Worm (Caenorhabditis elegans) whole organism, L4 larva: ENCODE measurements around the gene T01B10.5.

Experiments used
- ama-1 ChIP-seq: fragments of 150-350 bp; optimal IDR thresholded peaks from 2 replicates; lab custom pipeline; 2014; ENCODE audit warnings: inconsistent platforms, mixed read lengths
- arid-1 ChIP-seq: fragments of 200-800 bp; sonication (Bioruptor generic); conservative IDR thresholded peaks from 2 replicates; pipeline ENCODE4 v1.3.6; 2022; ENCODE audit warnings: missing genetic modification reagents, missing genetic modification characterization, missing compliant biosample characterization
- dpl-1 ChIP-seq: fragments of 150-350 bp; optimal IDR thresholded peaks from 2 replicates; lab custom pipeline; 2014; ENCODE audit warnings: missing biosample characterization, missing genetic modification reagents, missing genetic modification characterization
- egl-43 ChIP-seq: fragments of 200-800 bp; sonication (Bioruptor generic); IDR thresholded peaks from 2 replicates; pipeline ENCODE4 v1.3.6; 2022; ENCODE audit warnings: missing genetic modification reagents, missing genetic modification characterization, missing compliant biosample characterization
- fos-1 ChIP-seq: fragments of 150-350 bp; optimal IDR thresholded peaks from 2 replicates; lab custom pipeline; 2014; ENCODE audit warnings: missing biosample characterization, missing genetic modification characterization
- jun-1 ChIP-seq: fragments of 150-350 bp; optimal IDR thresholded peaks from 2 replicates; lab custom pipeline; 2014; ENCODE audit warnings: missing biosample characterization, missing genetic modification reagents, missing genetic modification characterization
- lin-39 ChIP-seq: fragments of 150-350 bp; optimal IDR thresholded peaks from 2 replicates; lab custom pipeline; 2014; ENCODE audit warnings: missing biosample characterization, missing genetic modification reagents, missing genetic modification characterization
- nhr-28 ChIP-seq: fragments of 150-350 bp; optimal IDR thresholded peaks from 2 replicates; lab custom pipeline; 2014; ENCODE audit warnings: missing biosample characterization, missing genetic modification characterization
- nhr-77 ChIP-seq: fragments of 150-350 bp; optimal IDR thresholded peaks from 2 replicates; lab custom pipeline; 2014; ENCODE audit warnings: missing biosample characterization, missing genetic modification characterization
- saeg-2 ChIP-seq: fragments of 200-800 bp; sonication (Bioruptor generic); IDR thresholded peaks from 2 replicates; pipeline ENCODE4 v1.3.6; 2022; ENCODE audit warnings: missing genetic modification reagents, missing genetic modification characterization, missing compliant biosample characterization

ce11 chrX:8475759-8476228, 19.3 kb upstream of the T01B10.5 start, which contains the start of gene nhr-14:
- TF ChIP-seq nhr-28 = no peak
- TF ChIP-seq jun-1 (tag; lab: Kevin White, UChicago) = no peak
- TF ChIP-seq ama-1 (lab: Kevin White, UChicago) = no peak
- no peak for TF ChIP-seq nhr-77 (tag; lab: Kevin White, UChicago)
- TF ChIP-seq fos-1 (tag; lab: Kevin White, UChicago) = no peak
- no peak for TF ChIP-seq lin-39
- TF ChIP-seq arid-1 (GFP tag; lab: Robert Waterston, UW) = no peak
- TF ChIP-seq dpl-1 (GFP tag; lab: Kevin White, UChicago) = no peak
- no peak for TF ChIP-seq saeg-2 (GFP tag; lab: Robert Waterston, UW)
- no peak for TF ChIP-seq egl-43 (GFP tag; lab: Robert Waterston, UW)
